Fruit fly (Drosophila melanogaster) whole organism, pupa: ENCODE data around the gene Sur-8.

Experiments
- CG10348 ChIP-seq: fragments of 200-800 bp; sonication (Bioruptor generic); IDR thresholded peaks from 2 replicates; pipeline ENCODE4 v1.3.6; 2022; ENCODE audit warnings: missing biosample characterization, missing genetic modification characterization
- CG12605 ChIP-seq: fragments of 200-800 bp; sonication (Bioruptor generic); IDR thresholded peaks from 2 replicates; pipeline ENCODE4 v1.3.6; 2022; ENCODE audit warnings: missing biosample characterization, missing genetic modification characterization
- CG13204 ChIP-seq: fragments of 200-800 bp; sonication (Bioruptor generic); optimal IDR thresholded peaks from 2 replicates; lab custom pipeline; 2018; ENCODE audit warnings: missing biosample characterization, mild to moderate bottlenecking, missing genetic modification characterization, moderate library complexity
- CG14655 ChIP-seq: fragments of 200-800 bp; sonication (Bioruptor generic); optimal IDR thresholded peaks from 3 replicates; lab custom pipeline; 2017; ENCODE audit warnings: mild to moderate bottlenecking, missing biosample characterization, missing genetic modification reagents, missing genetic modification characterization
- CG15710 ChIP-seq: fragments of 200-800 bp; sonication (Bioruptor generic); optimal IDR thresholded peaks from 2 replicates; lab custom pipeline; 2018; ENCODE audit warnings: missing biosample characterization, mild to moderate bottlenecking, missing genetic modification characterization, moderate library complexity
- CG17806 ChIP-seq: fragments of 200-800 bp; sonication (Bioruptor generic); optimal IDR thresholded peaks from 2 replicates; lab custom pipeline; 2018; ENCODE audit warnings: missing biosample characterization, mild to moderate bottlenecking, missing genetic modification characterization, moderate library complexity
- CG32121 ChIP-seq: fragments of 200-800 bp; sonication (Bioruptor generic); IDR thresholded peaks from 2 replicates; pipeline ENCODE4 v1.3.6; 2022; ENCODE audit warnings: missing biosample characterization, missing genetic modification characterization
- CG34367 ChIP-seq: fragments of 200-800 bp; sonication (Bioruptor generic); optimal IDR thresholded peaks from 2 replicates; lab custom pipeline; 2018; ENCODE audit warnings: missing biosample characterization, mild to moderate bottlenecking, missing genetic modification characterization
- CG4496 ChIP-seq: fragments of 200-800 bp; sonication (Bioruptor generic); IDR thresholded peaks from 3 replicates; pipeline ENCODE4 v1.3.6; 2022; ENCODE audit warnings: missing biosample characterization, missing genetic modification characterization
- CG8159 ChIP-seq: fragments of 200-800 bp; sonication (Bioruptor generic); optimal IDR thresholded peaks from 3 replicates; lab custom pipeline; 2018; ENCODE audit warnings: missing biosample characterization, mild to moderate bottlenecking, missing genetic modification characterization, moderate library complexity
- CG8301 ChIP-seq: fragments of 200-800 bp; sonication (Bioruptor generic); optimal IDR thresholded peaks from 2 replicates; lab custom pipeline; 2018; ENCODE audit warnings: missing biosample characterization, mild to moderate bottlenecking, missing genetic modification characterization
- CG9948 ChIP-seq: fragments of 200-800 bp; sonication (Bioruptor generic); optimal IDR thresholded peaks from 2 replicates; lab custom pipeline; 2018; ENCODE audit warnings: missing biosample characterization, mild to moderate bottlenecking, missing genetic modification characterization, moderate library complexity
- D1 ChIP-seq: fragments of 200-800 bp; sonication (Bioruptor generic); optimal IDR thresholded peaks from 2 replicates; lab custom pipeline; 2018; ENCODE audit warnings: missing biosample characterization, mild to moderate bottlenecking, missing genetic modification characterization, moderate library complexity
- EcR ChIP-seq: fragments of 200-800 bp; sonication (Bioruptor generic); optimal IDR thresholded peaks from 3 replicates; lab custom pipeline; 2019; ENCODE audit warnings: missing biosample characterization, missing genetic modification characterization, mild to moderate bottlenecking, moderate library complexity, missing genetic modification reagents
- Ets98B ChIP-seq: fragments of 200-800 bp; sonication (Bioruptor generic); IDR thresholded peaks from 2 replicates; pipeline ENCODE4 v1.3.6; 2022; ENCODE audit warnings: missing biosample characterization, missing genetic modification characterization
- Pif1A ChIP-seq: fragments of 200-800 bp; sonication (Bioruptor generic); optimal IDR thresholded peaks from 3 replicates; lab custom pipeline; 2016; ENCODE audit warnings: missing biosample characterization, missing genetic modification characterization
- Pif1B ChIP-seq: fragments of 200-800 bp; sonication (Bioruptor generic); optimal IDR thresholded peaks from 3 replicates; lab custom pipeline; 2016; ENCODE audit warnings: missing biosample characterization, missing genetic modification characterization
- Snoo ChIP-seq: fragments of 200-800 bp; sonication (Bioruptor generic); optimal IDR thresholded peaks from 3 replicates; lab custom pipeline; 2017; ENCODE audit warnings: missing biosample characterization, mild to moderate bottlenecking, missing genetic modification characterization, inconsistent platforms
- fd96Ca ChIP-seq: fragments of 200-800 bp; sonication (Bioruptor generic); IDR thresholded peaks from 3 replicates; pipeline ENCODE4 v1.3.6; 2022; ENCODE audit warnings: missing biosample characterization, missing genetic modification characterization
- gl ChIP-seq: fragments of 200-800 bp; sonication (Bioruptor generic); optimal IDR thresholded peaks from 2 replicates; lab custom pipeline; 2018; ENCODE audit warnings: missing biosample characterization, mild to moderate bottlenecking, missing genetic modification characterization
- rn ChIP-seq: fragments of 200-800 bp; sonication (Bioruptor generic); IDR thresholded peaks from 2 replicates; pipeline ENCODE4 v1.3.6; 2022; ENCODE audit warnings: missing biosample characterization, missing genetic modification characterization

Gene Sur-8

dm6 chr3R:17385329-17386019 is 16.8 kb downstream of the Sur-8 start:
- TF ChIP-seq CG12605 (peak; percentile 51), CG8159 (tag; lab: Kevin White, UChicago) (peak; percentile 42), CG34367 (tag; lab: Kevin White, UChicago) (peak; percentile 42), CG13204 (no peak), EcR (GFP tag; lab: Kevin White, UChicago) (no peak), CG14655 (GFP tag; lab: Kevin White, UChicago) (peak; percentile 31), D1 (tag; lab: Kevin White, UChicago) (no peak), fd96Ca (GFP tag; lab: Robert Waterston, UW) (peak; percentile 68; the same call in 2 of the 3 replicates), CG10348 (GFP tag; lab: Robert Waterston, UW) (no peak), Snoo (tag; lab: Kevin White, UChicago) (peak; percentile 42), CG8301 (no peak), CG15710 (peak; percentile 14), Ets98B (GFP tag; lab: Robert Waterston, UW) (peak; percentile 61; the same call in 1 of the 2 replicates), CG4496 (GFP tag; lab: Robert Waterston, UW) (peak; percentile 74; the same call in 2 of the 3 replicates), CG32121 (GFP tag; lab: Robert Waterston, UW) (0 out of 2 replicates have a peak, but pooled peaks have one; percentile 33), CG17806 (tag; lab: Kevin White, UChicago) (no peak), CG9948 (tag; lab: Kevin White, UChicago) (no peak), Pif1B (GFP tag; lab: Kevin White, UChicago) (peak; percentile 4), rn (GFP tag; lab: Robert Waterston, UW) (no peak), gl (tag; lab: Kevin White, UChicago) (no peak), Pif1A (GFP tag; lab: Kevin White, UChicago) (peak; percentile 25)

DNA sequence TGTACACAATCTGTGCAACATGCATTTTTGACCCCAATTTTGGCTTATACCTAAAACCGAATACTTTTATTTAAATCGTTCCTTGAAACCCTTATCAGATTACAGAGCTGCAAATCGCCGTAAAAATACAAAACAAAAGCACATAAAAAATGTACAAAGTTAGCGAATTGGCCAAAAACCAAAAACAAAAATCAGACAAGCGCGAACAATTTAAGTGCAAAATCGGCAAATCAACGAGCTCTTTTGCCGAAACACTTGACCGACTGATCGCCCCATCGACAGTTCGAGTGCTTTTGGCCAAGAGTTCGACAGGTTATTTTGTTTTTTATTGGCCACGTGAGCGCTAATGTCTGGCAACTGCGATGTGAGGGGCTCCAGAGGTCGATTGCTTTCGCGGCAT is 20.4 kb downstream of the Sur-8 start:
- TF ChIP-seq fd96Ca (GFP tag; lab: Robert Waterston, UW) = no peak
- TF ChIP-seq Snoo (tag; lab: Kevin White, UChicago) = no peak
- TF ChIP-seq Pif1B (GFP tag; lab: Kevin White, UChicago) = no peak
- no peak for TF ChIP-seq CG34367 (tag; lab: Kevin White, UChicago)
- TF ChIP-seq CG9948 (tag; lab: Kevin White, UChicago) = no peak
- no peak for TF ChIP-seq Pif1A (GFP tag; lab: Kevin White, UChicago)
- TF ChIP-seq, all 21 proteins: peak for 0

DNA sequence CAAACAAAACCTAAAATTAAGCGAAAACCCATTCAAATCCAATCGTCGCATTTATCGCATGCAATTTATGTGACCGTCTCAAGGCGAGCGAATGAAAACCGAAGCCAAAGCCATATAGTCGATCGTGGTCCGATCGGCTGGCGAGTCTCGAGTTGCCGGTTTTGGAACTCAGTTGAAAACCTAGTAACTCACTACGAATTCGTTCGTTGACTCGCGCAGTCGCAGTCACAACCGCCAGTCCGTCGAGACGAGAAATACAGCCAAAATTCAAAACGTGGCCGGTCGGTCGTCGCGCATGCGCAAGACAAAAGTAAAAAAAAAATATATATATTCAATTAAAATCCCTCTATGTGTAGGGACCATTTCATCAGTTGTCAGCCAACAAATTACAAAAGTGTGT is 22.6 kb downstream of the Sur-8 start, which contains the start of gene lute:
Gene lute (plus strand): TSS at position 203 of the 400 bp plus-strand sequence.
- TF ChIP-seq CG34367 (tag; lab: Kevin White, UChicago) = no peak
- TF ChIP-seq EcR (GFP tag; lab: Kevin White, UChicago) = peak; percentile 81

dm6 chr3R:17379051-17379450 is 23.3 kb downstream of the Sur-8 start:
- TF ChIP-seq CG8159 (tag; lab: Kevin White, UChicago) = peak; percentile 37
- peak; percentile 12 for TF ChIP-seq CG17806 (tag; lab: Kevin White, UChicago)
- TF ChIP-seq CG8301 = no peak
- no peak for TF ChIP-seq CG32121 (GFP tag; lab: Robert Waterston, UW)
- no peak for TF ChIP-seq gl (tag; lab: Kevin White, UChicago)

- TF ChIP-seq CG12605 = no peak
- TF ChIP-seq Ets98B (GFP tag; lab: Robert Waterston, UW) = no peak
- TF ChIP-seq CG4496 (GFP tag; lab: Robert Waterston, UW) = peak; percentile 50; the same call in 1 of the 3 replicates
- TF ChIP-seq CG14655 (GFP tag; lab: Kevin White, UChicago) = no peak
- TF ChIP-seq CG10348 (GFP tag; lab: Robert Waterston, UW) = no peak
- no peak for TF ChIP-seq Snoo (tag; lab: Kevin White, UChicago)
- peak; percentile 90 for TF ChIP-seq EcR (GFP tag; lab: Kevin White, UChicago)
- no peak for TF ChIP-seq CG8159 (tag; lab: Kevin White, UChicago)
- TF ChIP-seq, all 21 proteins: peak for 2
Observed at dm6 chr3R:17377503-17377902, 24.8 kb downstream of the Sur-8 start.

DNA sequence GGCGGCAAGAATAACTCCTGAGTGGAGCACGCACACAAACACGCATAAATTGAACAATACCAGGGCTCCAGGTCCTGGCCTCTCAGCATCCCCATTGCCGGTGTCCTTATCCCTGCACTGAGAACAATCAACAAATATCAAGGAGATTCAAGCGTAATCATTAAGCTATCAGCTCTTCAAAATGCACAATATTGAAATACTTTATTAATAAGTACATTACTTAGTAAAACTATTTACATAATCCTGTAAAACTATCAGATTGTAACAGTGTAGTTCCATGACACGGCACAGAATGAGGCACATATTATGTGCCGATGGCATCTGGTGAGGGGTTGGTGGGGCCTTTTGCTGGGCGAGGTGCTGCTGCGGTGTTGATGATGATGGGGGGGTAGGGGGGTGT is 31.2 kb downstream of the Sur-8 start:
- TF ChIP-seq EcR (GFP tag; lab: Kevin White, UChicago) (no peak), Pif1A (GFP tag; lab: Kevin White, UChicago) (peak; percentile 11), CG15710 (peak; percentile 8), CG4496 (GFP tag; lab: Robert Waterston, UW) (peak; percentile 35; the same call in 1 of the 3 replicates), fd96Ca (GFP tag; lab: Robert Waterston, UW) (peak; percentile 35; the same call in 1 of the 3 replicates), rn (GFP tag; lab: Robert Waterston, UW) (no peak), CG32121 (GFP tag; lab: Robert Waterston, UW) (peak; percentile 34; the same call in 1 of the 2 replicates), CG9948 (tag; lab: Kevin White, UChicago) (no peak), CG8301 (peak; percentile 22), gl (tag; lab: Kevin White, UChicago) (no peak), D1 (tag; lab: Kevin White, UChicago) (no peak), CG14655 (GFP tag; lab: Kevin White, UChicago) (peak; percentile 22), CG8159 (tag; lab: Kevin White, UChicago) (peak; percentile 34)
